Worm (Caenorhabditis elegans) whole organism, L1 larva: ENCODE data around the gene K10D2.5.

Source experiments
- C04F5.9 ChIP-seq: sonication (generic microtip); optimal IDR thresholded peaks from 2 replicates; lab custom pipeline; 2016; ENCODE audit warnings: missing genetic modification characterization, missing compliant biosample characterization
- C16A3.4 ChIP-seq: fragments of 150-350 bp; optimal IDR thresholded peaks from 2 replicates; lab custom pipeline; 2014; ENCODE audit warnings: missing biosample characterization, missing genetic modification characterization
- F16B12.6 ChIP-seq: fragments of 150-350 bp; optimal IDR thresholded peaks from 2 replicates; lab custom pipeline; 2014; ENCODE audit warnings: missing biosample characterization, missing genetic modification characterization
- Y116A8C.19 ChIP-seq: sonication (generic microtip); optimal IDR thresholded peaks from 2 replicates; lab custom pipeline; 2016; ENCODE audit warnings: missing compliant biosample characterization, missing genetic modification characterization, borderline replicate concordance
- aly-2 ChIP-seq: fragments of 150-350 bp; optimal IDR thresholded peaks from 2 replicates; lab custom pipeline; 2014; ENCODE audit warnings: missing biosample characterization, missing genetic modification characterization
- blmp-1 ChIP-seq: fragments of 150-350 bp; optimal IDR thresholded peaks from 2 replicates; lab custom pipeline; 2014; ENCODE audit warnings: missing biosample characterization, missing genetic modification characterization
- ceh-8 ChIP-seq: fragments of 200-800 bp; sonication (Bioruptor generic); optimal IDR thresholded peaks from 2 replicates; lab custom pipeline; 2018; ENCODE audit warnings: mild to moderate bottlenecking, missing genetic modification characterization, moderate library complexity, missing compliant biosample characterization
- ceh-90 ChIP-seq: sonication (generic microtip); optimal IDR thresholded peaks from 2 replicates; lab custom pipeline; 2016; ENCODE audit warnings: missing genetic modification characterization, missing compliant biosample characterization
- ces-1 ChIP-seq: fragments of 150-350 bp; optimal IDR thresholded peaks from 2 replicates; lab custom pipeline; 2014; ENCODE audit warnings: missing biosample characterization, missing genetic modification reagents, missing genetic modification characterization
- dpl-1 ChIP-seq, 3 experiments: fragments of 150-350 bp in 2 of 3; sonication (generic microtip) in 1 of 3; optimal IDR thresholded peaks; 2 replicates each; lab custom pipeline; 2014 to 2017; ENCODE audit warnings: missing biosample characterization in 3 of 3, missing genetic modification characterization in 3 of 3, missing genetic modification reagents in 3 of 3
- dsc-1 ChIP-seq: sonication (generic microtip); optimal IDR thresholded peaks from 2 replicates; lab custom pipeline; 2016; ENCODE audit warnings: mild to moderate bottlenecking, missing genetic modification characterization, missing compliant biosample characterization
- efl-1 ChIP-seq, 4 experiments: fragments of 150-350 bp; optimal IDR thresholded peaks in 3 of 4; peaks in 1 of 4; 1 replicate in 1 of 4; 2 replicates in 3 of 4; lab custom pipeline; 2014; ENCODE audit warnings: missing biosample characterization in 2 of 4, missing genetic modification characterization in 2 of 4, missing genetic modification reagents in 2 of 4
- egl-13 ChIP-seq: sonication (generic microtip); optimal IDR thresholded peaks from 2 replicates; lab custom pipeline; 2016; ENCODE audit warnings: missing genotype, missing genetic modification reagents, missing genetic modification characterization, missing compliant biosample characterization
- elt-2 ChIP-seq: sonication (generic microtip); optimal IDR thresholded peaks from 2 replicates; lab custom pipeline; 2016; ENCODE audit warnings: missing genetic modification characterization, mild to moderate bottlenecking, inconsistent platforms, missing compliant biosample characterization, missing genetic modification reagents
- elt-3 ChIP-seq, 6 experiments: fragments of 150-350 bp in 1 of 6; sonication (generic microtip); optimal IDR thresholded peaks; 2 replicates each; lab custom pipeline; 2017 to 2018; ENCODE audit warnings: missing biosample characterization in 6 of 6, missing genetic modification characterization in 6 of 6, inconsistent platforms in 1 of 6
- fkh-4 ChIP-seq: sonication (generic microtip); optimal IDR thresholded peaks from 2 replicates; lab custom pipeline; 2016; ENCODE audit warnings: missing compliant biosample characterization, missing genetic modification characterization, borderline replicate concordance
- fkh-8 ChIP-seq: sonication (generic microtip); optimal IDR thresholded peaks from 2 replicates; lab custom pipeline; 2016; ENCODE audit warnings: mild to moderate bottlenecking, missing genetic modification characterization, missing compliant biosample characterization
- grh-1 ChIP-seq: fragments of 200-800 bp; sonication (Bioruptor generic); IDR thresholded peaks from 2 replicates; pipeline ENCODE4 v1.3.6; 2022; ENCODE audit warnings: missing genetic modification reagents, missing genetic modification characterization, missing compliant biosample characterization
- hlh-17 ChIP-seq: fragments of 200-800 bp; sonication (Bioruptor generic); optimal IDR thresholded peaks from 2 replicates; lab custom pipeline; 2018; ENCODE audit warnings: missing genetic modification characterization, mild to moderate bottlenecking, missing compliant biosample characterization, moderate library complexity, borderline replicate concordance
- irx-1 ChIP-seq: sonication (generic microtip); optimal IDR thresholded peaks from 2 replicates; lab custom pipeline; 2016; ENCODE audit warnings: missing genetic modification characterization, missing compliant biosample characterization
- isw-1 ChIP-seq: fragments of 200-800 bp; sonication (Bioruptor generic); IDR thresholded peaks from 2 replicates; pipeline ENCODE4 v1.3.6; 2022; ENCODE audit warnings: missing genetic modification characterization, missing compliant biosample characterization
- lin-13 ChIP-seq: fragments of 150-350 bp; optimal IDR thresholded peaks from 2 replicates; lab custom pipeline; 2014; ENCODE audit warnings: missing biosample characterization, missing genetic modification reagents, missing genetic modification characterization
- lin-14 ChIP-seq: fragments of 200-800 bp; sonication (Bioruptor generic); optimal IDR thresholded peaks from 2 replicates; lab custom pipeline; 2018; ENCODE audit warnings: mild to moderate bottlenecking, missing genetic modification characterization, moderate library complexity, missing compliant biosample characterization
- lin-15B ChIP-seq: fragments of 150-350 bp; sonication (generic microtip); optimal IDR thresholded peaks from 3 replicates; lab custom pipeline; 2014; ENCODE audit warnings: missing biosample characterization, missing genetic modification characterization
- lin-35 ChIP-seq, 2 experiments: fragments of 150-350 bp; optimal IDR thresholded peaks; 2 replicates each; lab custom pipeline; 2014; ENCODE audit warnings: missing biosample characterization in 2 of 2, missing genetic modification characterization in 2 of 2, missing genetic modification reagents in 2 of 2
- lir-3 ChIP-seq: sonication (generic microtip); optimal IDR thresholded peaks from 2 replicates; lab custom pipeline; 2016; ENCODE audit warnings: mild to moderate bottlenecking, missing genetic modification characterization, moderate library complexity, missing compliant biosample characterization; ENCODE audit not compliant: poor library complexity
- mdl-1 ChIP-seq, 2 experiments: fragments of 150-350 bp; optimal IDR thresholded peaks; 2 replicates each; lab custom pipeline; 2014 to 2017; ENCODE audit warnings: missing biosample characterization in 2 of 2, missing genetic modification characterization in 2 of 2, inconsistent platforms in 1 of 2
- mep-1 ChIP-seq: fragments of 150-350 bp; optimal IDR thresholded peaks from 2 replicates; lab custom pipeline; 2014; ENCODE audit warnings: missing biosample characterization, missing genetic modification characterization
- nhr-20 ChIP-seq: sonication (generic microtip); optimal IDR thresholded peaks from 2 replicates; lab custom pipeline; 2016; ENCODE audit warnings: mild to moderate bottlenecking, missing genetic modification characterization, missing compliant biosample characterization
- nhr-237 ChIP-seq: fragments of 150-350 bp; optimal IDR thresholded peaks from 2 replicates; lab custom pipeline; 2014; ENCODE audit warnings: missing biosample characterization, missing genetic modification characterization
- nhr-28 ChIP-seq: fragments of 150-350 bp; optimal IDR thresholded peaks from 2 replicates; lab custom pipeline; 2014; ENCODE audit warnings: missing biosample characterization, missing genetic modification characterization
- nhr-47 ChIP-seq: sonication (generic microtip); optimal IDR thresholded peaks from 2 replicates; lab custom pipeline; 2016; ENCODE audit warnings: mild to moderate bottlenecking, missing genetic modification characterization, moderate library complexity, missing compliant biosample characterization
- nhr-71 ChIP-seq: sonication (generic microtip); optimal IDR thresholded peaks from 2 replicates; lab custom pipeline; 2016; ENCODE audit warnings: mild to moderate bottlenecking, missing genetic modification characterization, moderate library complexity, missing compliant biosample characterization
- nhr-84 ChIP-seq: sonication (generic microtip); optimal IDR thresholded peaks from 2 replicates; lab custom pipeline; 2017; ENCODE audit warnings: missing biosample characterization, missing genetic modification characterization
- nhr-85 ChIP-seq: sonication (generic microtip); peaks from one replicate; lab custom pipeline; 2016; ENCODE audit warnings: missing genetic modification characterization, inconsistent platforms, missing compliant biosample characterization
- pax-3 ChIP-seq: fragments of 200-800 bp; sonication (Bioruptor generic); optimal IDR thresholded peaks from 2 replicates; lab custom pipeline; 2018; ENCODE audit warnings: mild to moderate bottlenecking, missing genetic modification characterization, moderate library complexity, missing compliant biosample characterization
- pqm-1 ChIP-seq: sonication (generic microtip); optimal IDR thresholded peaks from 3 replicates; lab custom pipeline; 2017; ENCODE audit warnings: missing biosample characterization, missing genetic modification characterization
- skn-1 ChIP-seq: fragments of 150-350 bp; optimal IDR thresholded peaks from 2 replicates; lab custom pipeline; 2014; ENCODE audit warnings: missing biosample characterization, missing genetic modification characterization
- sup-37 ChIP-seq: fragments of 200-800 bp; sonication (Bioruptor generic); optimal IDR thresholded peaks from 2 replicates; lab custom pipeline; 2018; ENCODE audit warnings: mild to moderate bottlenecking, missing genetic modification characterization, missing compliant biosample characterization
- swsn-7 ChIP-seq: sonication (generic microtip); optimal IDR thresholded peaks from 2 replicates; lab custom pipeline; 2016; ENCODE audit warnings: missing genetic modification characterization, missing compliant biosample characterization
- tbx-2 ChIP-seq: sonication (generic microtip); optimal IDR thresholded peaks from 2 replicates; lab custom pipeline; 2016; ENCODE audit warnings: missing genetic modification characterization, missing compliant biosample characterization
- tlp-1 ChIP-seq: fragments of 150-350 bp; optimal IDR thresholded peaks from 2 replicates; lab custom pipeline; 2014; ENCODE audit warnings: missing biosample characterization, missing genetic modification characterization
- unc-30 ChIP-seq: sonication (generic microtip); optimal IDR thresholded peaks from 2 replicates; lab custom pipeline; 2017; ENCODE audit warnings: missing biosample characterization, missing genetic modification characterization
- unc-62 ChIP-seq: fragments of 150-350 bp; optimal IDR thresholded peaks from 2 replicates; lab custom pipeline; 2014; ENCODE audit warnings: missing biosample characterization, missing genetic modification reagents, missing genetic modification characterization
- vab-15 ChIP-seq: sonication (generic microtip); optimal IDR thresholded peaks from 2 replicates; lab custom pipeline; 2017; ENCODE audit warnings: missing genotype, mild to moderate bottlenecking, missing genetic modification characterization, missing compliant biosample characterization
- ztf-11 ChIP-seq, 2 experiments: sonication (generic microtip); optimal IDR thresholded peaks; 2 replicates each; lab custom pipeline; 2016 to 2017; ENCODE audit warnings: missing genetic modification characterization in 2 of 2, missing biosample characterization in 1 of 2, missing compliant biosample characterization in 1 of 2

The K10D2.5 gene

DNA sequence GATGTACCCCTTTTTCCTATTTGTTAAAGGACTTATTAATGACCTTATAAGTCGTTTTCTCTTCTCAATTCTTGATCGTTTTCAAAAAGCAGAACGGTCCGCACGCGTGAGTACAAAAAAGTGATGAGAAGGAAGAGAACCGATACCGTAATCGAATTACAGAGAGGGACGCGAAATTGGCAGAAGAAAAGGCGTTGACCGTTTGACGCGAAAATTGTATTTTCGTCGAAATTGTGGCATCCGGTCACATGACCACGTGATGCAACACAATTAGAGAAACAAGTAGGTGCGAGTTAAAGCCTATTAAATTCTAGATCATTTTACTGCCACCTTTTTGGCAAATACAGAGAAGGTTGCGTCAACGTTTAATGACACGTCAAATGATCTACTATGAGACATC lies 28.4 kb upstream of the K10D2.5 start:
- TF ChIP-seq irx-1 (tag; lab: Kevin White, UChicago) (no peak), pax-3 (tag; lab: Kevin White, UChicago) (no peak), lin-14 (GFP tag; lab: Kevin White, UChicago) (peak; percentile 25), sup-37 (GFP tag; lab: Kevin White, UChicago) (no peak), unc-62 (GFP tag; lab: Kevin White, UChicago) (no peak), nhr-20 (tag; lab: Kevin White, UChicago) (peak; percentile 4), dsc-1 (no peak), ceh-8 (no peak), efl-1 (optimal IDR thresholded peaks at IDR 0.05; lab: Kevin White, UChicago) (no peak), efl-1 (GFP tag; optimal IDR thresholded peaks at IDR 0.05 in 1 of 2; lab: Kevin White, UChicago) (peak in 1 of 2 experiments; percentile 36), nhr-28 (tag; lab: Kevin White, UChicago) (no peak), aly-2 (tag; lab: Kevin White, UChicago) (no peak), lin-13 (GFP tag; lab: Kevin White, UChicago) (no peak), nhr-47 (tag; lab: Kevin White, UChicago) (no peak), dpl-1 (GFP tag; optimal IDR thresholded peaks at IDR 0.05; lab: Kevin White, UChicago) (no peak), fkh-4 (tag; lab: Kevin White, UChicago) (no peak), ztf-11 (tag; optimal IDR thresholded peaks at IDR 0.05; lab: Kevin White, UChicago) (no peak), nhr-71 (tag; lab: Kevin White, UChicago) (peak; percentile 3), Y116A8C.19 (tag; lab: Kevin White, UChicago) (no peak), fkh-8 (tag; lab: Kevin White, UChicago) (no peak), pqm-1 (tag; lab: Kevin White, UChicago) (no peak), C04F5.9 (tag; lab: Kevin White, UChicago) (no peak), isw-1 (GFP tag; lab: Robert Waterston, UW) (no peak), nhr-85 (tag; lab: Kevin White, UChicago) (peak; percentile 68), unc-30 (tag; lab: Kevin White, UChicago) (no peak), elt-2 (no peak), mep-1 (no peak), tbx-2 (peak; percentile 89)

ce11 chrIII:5145874-5146273 lies 26.6 kb upstream of the K10D2.5 start:
- peak; percentile 11 for TF ChIP-seq elt-2
- TF ChIP-seq grh-1 (GFP tag; lab: Robert Waterston, UW), result no peak
- TF ChIP-seq efl-1 (optimal IDR thresholded peaks at IDR 0.05; lab: Kevin White, UChicago), result no peak
- TF ChIP-seq efl-1 (GFP tag; optimal IDR thresholded peaks at IDR 0.05 in 1 of 2; lab: Kevin White, UChicago), result peak in 1 of 2 experiments; percentile 92

DNA sequence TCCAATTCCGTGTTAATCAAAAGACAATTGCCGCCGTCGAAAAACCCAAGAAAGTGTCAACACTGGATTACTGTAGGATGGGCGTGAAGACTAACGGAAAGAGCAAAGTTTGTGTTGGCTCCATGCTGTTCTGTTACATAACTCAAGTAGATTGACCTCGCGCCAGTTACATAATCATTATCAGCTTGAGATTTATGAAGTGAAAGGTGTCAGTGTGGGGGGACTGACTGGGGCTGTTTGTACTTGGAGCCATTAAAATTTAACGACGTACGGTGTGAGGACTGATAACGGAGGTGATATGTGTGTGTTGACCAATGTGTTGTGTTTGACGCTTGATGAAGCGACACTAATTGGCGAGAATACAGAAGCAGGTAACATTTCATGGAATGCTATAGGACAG lies 25.8 kb upstream of the K10D2.5 start:
- TF ChIP-seq ceh-8 (no peak), pax-3 (tag; lab: Kevin White, UChicago) (no peak), mdl-1 (tag; optimal IDR thresholded peaks at IDR 0.05; lab: Kevin White, UChicago) (no peak), nhr-237 (tag; lab: Kevin White, UChicago) (no peak), elt-2 (peak; percentile 51), swsn-7 (tag; lab: Kevin White, UChicago) (no peak), egl-13 (tag; lab: Kevin White, UChicago) (no peak), nhr-84 (tag; lab: Kevin White, UChicago) (no peak), efl-1 (optimal IDR thresholded peaks at IDR 0.05; lab: Kevin White, UChicago) (no peak), efl-1 (GFP tag; optimal IDR thresholded peaks at IDR 0.05 in 1 of 2; lab: Kevin White, UChicago) (peak in 1 of 2 experiments; percentile 85), lin-35 (GFP tag; optimal IDR thresholded peaks at IDR 0.05; lab: Kevin White, UChicago) (peak in 1 of 2 experiments; percentile 2), elt-3 (tag; optimal IDR thresholded peaks at IDR 0.05; lab: Kevin White, UChicago) (no peak), vab-15 (tag; lab: Kevin White, UChicago) (no peak), ces-1 (GFP tag; lab: Kevin White, UChicago) (no peak), F16B12.6 (tag; lab: Kevin White, UChicago) (no peak), ceh-90 (tag; lab: Kevin White, UChicago) (no peak), C16A3.4 (no peak), tbx-2 (no peak), aly-2 (tag; lab: Kevin White, UChicago) (no peak), hlh-17 (GFP tag; lab: Kevin White, UChicago) (no peak), lir-3 (no peak), tlp-1 (tag; lab: Kevin White, UChicago) (no peak), blmp-1 (tag; lab: Kevin White, UChicago) (no peak), lin-15B (tag; lab: Kevin White, UChicago) (no peak), skn-1 (tag; lab: Kevin White, UChicago) (no peak)
